Fruit fly (Drosophila melanogaster): Measurements from ENCODE around the gene TBC1D5.

DNA sequence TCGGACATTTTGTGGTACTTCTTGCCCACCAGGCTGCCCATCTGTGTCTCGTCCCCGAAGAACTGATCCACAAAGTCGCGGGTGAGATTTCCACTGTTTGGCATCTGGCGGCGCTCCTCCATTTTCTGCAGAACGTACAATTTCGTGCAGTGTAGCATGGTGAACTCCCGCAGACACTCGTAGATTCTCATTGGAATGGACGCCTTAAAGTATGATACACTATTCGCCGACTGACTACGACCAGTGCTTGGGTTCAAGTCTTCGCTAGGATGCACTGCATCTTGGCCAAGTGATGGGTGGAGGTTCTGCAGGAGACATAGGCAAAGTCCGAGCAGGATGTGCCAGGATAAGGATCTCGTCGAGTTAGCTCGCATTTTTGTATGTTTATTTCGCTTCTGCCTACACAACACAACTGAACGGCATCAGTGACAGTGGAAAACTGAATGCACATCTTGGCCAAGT lies 14.3 kb upstream of the TBC1D5 start, which contains the start of gene CG15888:
- TF ChIP-seq Eip74EF (GFP tag; optimal IDR thresholded peaks at IDR 0.05) (no peak), nom (GFP tag; optimal IDR thresholded peaks at IDR 0.05) (no peak), fru (optimal IDR thresholded peaks at IDR 0.05) (no peak), CG1024 (GFP tag; IDR thresholded peaks at IDR 0.05) (no peak), CG16815 (GFP tag; optimal IDR thresholded peaks at IDR 0.05) (no peak), CG9609 (GFP tag; optimal IDR thresholded peaks at IDR 0.05) (no peak), zfh1 (GFP tag; IDR thresholded peaks at IDR 0.05) (no peak), CG17328 (GFP tag; IDR thresholded peaks at IDR 0.05) (no peak), Hr39 (optimal IDR thresholded peaks at IDR 0.05) (no peak), zen2 (GFP tag; IDR thresholded peaks at IDR 0.05; ENCODE audit: partially characterized antibody) (no peak)

All from whole organism, embryonic.